Fruit fly (Drosophila melanogaster): ENCODE measurements around the gene Pbp95.

Gene Pbp95

dm6 chr3R:8027203-8027688 is 13.7 kb downstream of the Pbp95 start (continued):
- TF ChIP-seq zen2 (GFP tag; IDR thresholded peaks at IDR 0.05; ENCODE audit: partially characterized antibody) = no peak
- TF ChIP-seq kah (GFP tag; optimal IDR thresholded peaks at IDR 0.05) = peak; percentile 63
- TF ChIP-seq B-H1 (GFP tag; IDR thresholded peaks at IDR 0.05) = peak; percentile 41; the same call in 2 of the 3 replicates
- TF ChIP-seq CG12769 (tag; optimal IDR thresholded peaks at IDR 0.05) = no peak
- TF ChIP-seq CG4820 (GFP tag; optimal IDR thresholded peaks at IDR 0.05) = no peak
- TF ChIP-seq CG12659 (GFP tag; optimal IDR thresholded peaks at IDR 0.05) = peak; percentile 94
- no peak for TF ChIP-seq CG11560 (tag; IDR thresholded peaks at IDR 0.05)
- TF ChIP-seq chn (GFP tag; optimal IDR thresholded peaks at IDR 0.05) = peak; percentile 31
- TF ChIP-seq grn (GFP tag; optimal IDR thresholded peaks at IDR 0.05) = no peak
- peak; percentile 92 for TF ChIP-seq CG15601 (tag; optimal IDR thresholded peaks at IDR 0.05)
- TF ChIP-seq CG8924 (tag; optimal IDR thresholded peaks at IDR 0.05) = peak; percentile 94
- TF ChIP-seq Hr51 (GFP tag; optimal IDR thresholded peaks at IDR 0.05) = peak; percentile 41 to 96
- 0 out of 3 replicates have a peak, but pooled peaks have one; percentile 48 for TF ChIP-seq H15 (GFP tag; IDR thresholded peaks at IDR 0.05)
- no peak for TF ChIP-seq Stat92E (GFP tag; optimal IDR thresholded peaks at IDR 0.05)
- TF ChIP-seq ERR (GFP tag; optimal IDR thresholded peaks at IDR 0.05) = no peak
- TF ChIP-seq CG17328 (GFP tag; IDR thresholded peaks at IDR 0.05) = peak; percentile 66
- no peak for TF ChIP-seq Ets97D (GFP tag; optimal IDR thresholded peaks at IDR 0.05)
- TF ChIP-seq E2f1 (GFP tag; IDR thresholded peaks at IDR 0.05) = peak; percentile 69
- no peak for TF ChIP-seq Rx (GFP tag; IDR thresholded peaks at IDR 0.05)
- TF ChIP-seq CG10979 (tag; optimal IDR thresholded peaks at IDR 0.05) = peak; percentile 89
- TF ChIP-seq so (GFP tag; IDR thresholded peaks at IDR 0.05) = peak; percentile 72
- TF ChIP-seq Fer3 (tag; optimal IDR thresholded peaks at IDR 0.05) = peak; percentile 81
- 0 out of 3 replicates have a peak, but pooled peaks have one; percentile 39 for TF ChIP-seq gce (GFP tag; IDR thresholded peaks at IDR 0.05)
- no peak for TF ChIP-seq Vsx1 (GFP tag; optimal IDR thresholded peaks at IDR 0.05)
- TF ChIP-seq Nf-YC (tag; optimal IDR thresholded peaks at IDR 0.05) = peak; percentile 74
- no peak for TF ChIP-seq cas (GFP tag; IDR thresholded peaks at IDR 0.05)
- TF ChIP-seq fru (optimal IDR thresholded peaks at IDR 0.05) = no peak
- peak; percentile 15; the same call in 1 of the 2 replicates for TF ChIP-seq klu (GFP tag; IDR thresholded peaks at IDR 0.05)
- TF ChIP-seq CG1647 (GFP tag; optimal IDR thresholded peaks at IDR 0.05) = no peak
- TF ChIP-seq sob (GFP tag; IDR thresholded peaks at IDR 0.05) = peak; percentile 70
- peak in 1 of 2 experiments; percentile 41 for TF ChIP-seq insv (GFP tag; optimal IDR thresholded peaks at IDR 0.05)
- peak; percentile 93 for TF ChIP-seq CG18619 (GFP tag; optimal IDR thresholded peaks at IDR 0.05)
- no peak for TF ChIP-seq CG31365 (tag; optimal IDR thresholded peaks at IDR 0.05)
- peak; percentile 95 for TF ChIP-seq Hmr (GFP tag; optimal IDR thresholded peaks at IDR 0.05)
- peak; percentile 64 for TF ChIP-seq CG4328 (GFP tag; optimal IDR thresholded peaks at IDR 0.05)
- peak; percentile 94 for TF ChIP-seq CG9437 (GFP tag; optimal IDR thresholded peaks at IDR 0.05)
- no peak for TF ChIP-seq cad (GFP tag; optimal IDR thresholded peaks at IDR 0.05)
- TF ChIP-seq CG7839 (tag; optimal IDR thresholded peaks at IDR 0.05) = peak; percentile 93
- no peak for TF ChIP-seq hb (GFP tag; IDR thresholded peaks at IDR 0.05; ENCODE audit: partially characterized antibody)

dm6 chr3R:8029496-8030013 is 16.0 kb downstream of the Pbp95 start, which contains the start of gene ImpE3:
ImpE3 (minus strand) TSS chr3R:8029546.
- TF ChIP-seq D19A (tag; optimal IDR thresholded peaks at IDR 0.05) (peak; percentile 82), CG8290 (GFP tag; optimal IDR thresholded peaks at IDR 0.05) (no peak), CG8290 (tag; optimal IDR thresholded peaks at IDR 0.05) (no peak), gem (tag; optimal IDR thresholded peaks at IDR 0.05) (peak; percentile 32), lbe (GFP tag; optimal IDR thresholded peaks at IDR 0.05) (peak; percentile 66), ase (GFP tag; IDR thresholded peaks at IDR 0.05) (no peak), corto (GFP tag; optimal IDR thresholded peaks at IDR 0.05) (peak; percentile 23), CG13123 (GFP tag; optimal IDR thresholded peaks at IDR 0.05) (no peak), Rfx (GFP tag; IDR thresholded peaks at IDR 0.05) (0 out of 2 replicates have a peak, but pooled peaks have one; percentile 10), aop (GFP tag; IDR thresholded peaks at IDR 0.05) (no peak)

Data from whole organism, embryonic.